Worm (Caenorhabditis elegans): ENCODE measurements around the gene ufbp-1.
A peak's percentile ranks its signal among the peaks of the same experiment; 100 is the strongest.

The ufbp-1 gene

ce11 chrIII:8443557-8444131, at the start of gene ufbp-1 (continued):
- no peak for TF ChIP-seq cey-2 (tag; optimal IDR thresholded peaks at IDR 0.05; ENCODE audit: borderline replicate concordance, insufficient read depth)
- 0 out of 2 replicates have a peak, but pooled peaks have one; percentile 77 for TF ChIP-seq zip-11 (GFP tag; IDR thresholded peaks at IDR 0.05)
- TF ChIP-seq lin-39 (tag; optimal IDR thresholded peaks at IDR 0.05), result no peak
- TF ChIP-seq F37D6.2 (tag; optimal IDR thresholded peaks at IDR 0.05), result peak; percentile 8
- peak; percentile 70 for TF ChIP-seq hmg-1.1 (GFP tag; IDR thresholded peaks at IDR 0.05)
- TF ChIP-seq ztf-11 (tag; optimal IDR thresholded peaks at IDR 0.05), result no peak

ce11 chrIII:8491945-8492344, 48.5 kb upstream of the ufbp-1 start:
- TF ChIP-seq attf-4 (tag; optimal IDR thresholded peaks at IDR 0.05), result no peak
- TF ChIP-seq daf-16 (GFP tag; optimal IDR thresholded peaks at IDR 0.05), result no peak
- no peak for TF ChIP-seq daf-16 (tag; optimal IDR thresholded peaks at IDR 0.05)
- TF ChIP-seq F37D6.2 (tag; optimal IDR thresholded peaks at IDR 0.05), result no peak
- TF ChIP-seq snpc-1.2 (GFP tag; IDR thresholded peaks at IDR 0.05), result no peak
- TF ChIP-seq T20F7.1 (GFP tag; optimal IDR thresholded peaks at IDR 0.05), result no peak
- TF ChIP-seq sdz-12 (GFP tag; optimal IDR thresholded peaks at IDR 0.05), result no peak

- peak in 1 of 2 experiments; percentile 83 for TF ChIP-seq lsy-2 (tag; optimal IDR thresholded peaks at IDR 0.05)
- no peak for TF ChIP-seq php-3 (GFP tag; IDR thresholded peaks at IDR 0.05)
- peak; percentile 1 for TF ChIP-seq nhr-77 (tag; optimal IDR thresholded peaks at IDR 0.05)
- peak; percentile 26 for TF ChIP-seq hlh-30 (tag; optimal IDR thresholded peaks at IDR 0.05; ENCODE audit: insufficient read depth)
- TF ChIP-seq unc-39 (tag; optimal IDR thresholded peaks at IDR 0.05), result no peak
- no peak for TF ChIP-seq unc-62 (GFP tag; optimal IDR thresholded peaks at IDR 0.05 in 1 of 2)
- TF ChIP-seq unc-62 (tag; optimal IDR thresholded peaks at IDR 0.05), result no peak
- peak; percentile 43 for TF ChIP-seq mes-2 (tag; optimal IDR thresholded peaks at IDR 0.05; ENCODE audit: poor library complexity, severe bottlenecking)
- no peak for TF ChIP-seq dmd-6 (GFP tag; IDR thresholded peaks at IDR 0.05)
- TF ChIP-seq lin-13 (GFP tag; optimal IDR thresholded peaks at IDR 0.05), result no peak
- TF ChIP-seq daf-12 (tag; optimal IDR thresholded peaks at IDR 0.05), result no peak
- no peak for TF ChIP-seq aly-2 (tag; optimal IDR thresholded peaks at IDR 0.05)
- no peak for TF ChIP-seq aha-1 (tag)
- no peak for TF ChIP-seq cey-2 (tag; optimal IDR thresholded peaks at IDR 0.05; ENCODE audit: borderline replicate concordance, insufficient read depth)
- peak in 1 of 2 experiments; percentile 1 for TF ChIP-seq hif-1 (tag; optimal IDR thresholded peaks at IDR 0.05)
- TF ChIP-seq F26F4.8 (GFP tag; conservative IDR thresholded peaks at IDR 0.05), result no peak
- no peak for TF ChIP-seq ces-1 (GFP tag; optimal IDR thresholded peaks at IDR 0.05)
- no peak for TF ChIP-seq R02D3.7 (tag; optimal IDR thresholded peaks at IDR 0.05)
- TF ChIP-seq nhr-48 (tag; optimal IDR thresholded peaks at IDR 0.05), result no peak
- no peak for TF ChIP-seq hlh-11 (tag; optimal IDR thresholded peaks at IDR 0.05)
- TF ChIP-seq ztf-11 (tag; optimal IDR thresholded peaks at IDR 0.05), result no peak
- peak; percentile 34 for TF ChIP-seq mep-1 (tag; optimal IDR thresholded peaks at IDR 0.05)
- TF ChIP-seq lin-29 (GFP tag; IDR thresholded peaks at IDR 0.05), result no peak
- no peak for TF ChIP-seq nhr-28 (tag; optimal IDR thresholded peaks at IDR 0.05)
- no peak for TF ChIP-seq mdt-29 (GFP tag; IDR thresholded peaks at IDR 0.05)
- TF ChIP-seq zip-11 (GFP tag; IDR thresholded peaks at IDR 0.05), result no peak
- no peak for TF ChIP-seq unc-130 (GFP tag; optimal IDR thresholded peaks at IDR 0.05)
- TF ChIP-seq dmd-8 (GFP tag; IDR thresholded peaks at IDR 0.05), result no peak
- no peak for TF ChIP-seq zip-2 (tag; optimal IDR thresholded peaks at IDR 0.05)
- TF ChIP-seq attf-4 (tag; optimal IDR thresholded peaks at IDR 0.05), result no peak
- TF ChIP-seq lir-3 (tag; optimal IDR thresholded peaks at IDR 0.05), result no peak
- no peak for TF ChIP-seq ZK337.2 (GFP tag; IDR thresholded peaks at IDR 0.05)
- TF ChIP-seq pha-4 (GFP tag; IDR thresholded peaks at IDR 0.05), result no peak
- no peak for TF ChIP-seq pha-4 (tag; optimal IDR thresholded peaks at IDR 0.05)
- TF ChIP-seq dpl-1 (GFP tag; optimal IDR thresholded peaks at IDR 0.05), result peak; percentile 44
- no peak for TF ChIP-seq nhr-10 (tag; optimal IDR thresholded peaks at IDR 0.05)
- TF ChIP-seq pqm-1 (tag; optimal IDR thresholded peaks at IDR 0.05), result no peak
- TF ChIP-seq mxl-3 (GFP tag; optimal IDR thresholded peaks at IDR 0.05), result no peak
- TF ChIP-seq zfp-2 (tag; optimal IDR thresholded peaks at IDR 0.05), result no peak
- TF ChIP-seq spr-1 (tag; optimal IDR thresholded peaks at IDR 0.05), result no peak
These were observed 46.8 kb upstream of the ufbp-1 start, which contains the start of the genes ess-2 and F42H10.2 for ce11 chrIII:8490254-8490653. Gene ess-2 (minus strand): TSS chrIII:8490352. Gene F42H10.2 (plus strand): TSS chrIII:8490620.

Measured in whole organism, L4 larva.